Fruit fly (Drosophila melanogaster): ENCODE measurements around the gene Arpc3A.
A peak's percentile ranks its signal among the peaks of the same experiment; 100 is the strongest.

The Arpc3A gene

DNA sequence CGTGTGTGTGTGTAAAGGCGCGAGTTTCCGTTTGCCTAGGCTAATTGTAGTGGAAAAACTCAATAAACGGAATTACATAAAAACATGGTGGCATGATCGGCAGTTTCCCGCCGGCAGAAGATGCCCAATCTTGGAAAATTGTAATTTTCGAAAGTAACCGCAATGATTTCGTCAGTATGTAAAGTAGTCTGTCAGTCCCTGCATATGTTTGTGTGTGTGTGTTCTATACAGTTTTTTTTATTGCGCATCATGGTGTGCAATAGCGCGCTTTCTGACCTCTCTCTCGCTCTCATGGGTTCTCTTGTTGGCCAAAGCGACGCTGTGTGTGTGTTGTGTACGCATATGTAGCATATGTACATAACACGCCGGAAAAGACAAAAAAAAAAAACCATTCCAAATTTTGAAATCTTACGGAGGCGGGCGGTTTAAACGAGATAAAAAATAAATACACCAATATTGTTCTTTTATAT, 40.2 kb upstream of the Arpc3A start (continued):
- TF ChIP-seq CG8119 (GFP tag; IDR thresholded peaks at IDR 0.05) (0 out of 3 replicates have a peak, but pooled peaks have one; percentile 14), CG9139 (GFP tag; optimal IDR thresholded peaks at IDR 0.05) (no peak), Blimp-1 (GFP tag; optimal IDR thresholded peaks at IDR 0.05) (no peak), dsx (GFP tag; optimal IDR thresholded peaks at IDR 0.05; ENCODE audit: poor library complexity, severe bottlenecking) (no peak), Eip75B (GFP tag; optimal IDR thresholded peaks at IDR 0.05) (no peak), CG3032 (tag; optimal IDR thresholded peaks at IDR 0.05) (no peak), dac (GFP tag; optimal IDR thresholded peaks at IDR 0.05) (no peak), Eip78C (GFP tag) (peak; percentile 73), fd59A (GFP tag; optimal IDR thresholded peaks at IDR 0.05) (no peak), Gug (GFP tag; IDR thresholded peaks at IDR 0.05) (no peak), salr (GFP tag; optimal IDR thresholded peaks at IDR 0.05) (peak in 1 of 2 experiments; percentile 11), Sox15 (GFP tag; optimal IDR thresholded peaks at IDR 0.05) (no peak)

DNA sequence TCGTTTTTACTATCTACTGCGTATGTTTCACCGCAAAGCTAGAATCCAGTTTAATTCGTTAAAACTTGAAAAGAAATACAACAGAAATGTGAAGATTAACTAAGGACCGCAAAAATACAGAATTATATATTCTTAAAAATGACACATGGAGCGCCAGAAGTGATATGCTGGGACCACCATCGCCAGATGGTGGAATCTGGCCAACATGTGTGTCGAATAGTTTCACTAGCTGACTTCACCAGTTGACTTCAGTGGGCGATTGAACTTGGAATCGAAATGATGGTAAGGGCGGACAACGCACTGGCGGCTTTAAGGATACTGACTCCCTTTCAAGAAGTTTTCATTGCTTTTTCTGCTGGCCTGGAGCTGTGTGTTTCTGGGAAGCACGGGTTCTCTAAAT, 32.4 kb upstream of the Arpc3A start, which contains the start of gene CG9593:
CG9593 (plus strand) TSS at position 270 of the 400 bp plus-strand sequence.
- TF ChIP-seq Lpt (GFP tag; optimal IDR thresholded peaks at IDR 0.05) (no peak), CG6854 (GFP tag; optimal IDR thresholded peaks at IDR 0.05) (no peak), Eip93F (GFP tag; optimal IDR thresholded peaks at IDR 0.05) (no peak), Eip78C (GFP tag) (peak; percentile 10), Gug (GFP tag; IDR thresholded peaks at IDR 0.05) (no peak), dac (GFP tag; optimal IDR thresholded peaks at IDR 0.05) (no peak), Sox14 (GFP tag; optimal IDR thresholded peaks at IDR 0.05) (no peak), svp (GFP tag) (no peak)

DNA sequence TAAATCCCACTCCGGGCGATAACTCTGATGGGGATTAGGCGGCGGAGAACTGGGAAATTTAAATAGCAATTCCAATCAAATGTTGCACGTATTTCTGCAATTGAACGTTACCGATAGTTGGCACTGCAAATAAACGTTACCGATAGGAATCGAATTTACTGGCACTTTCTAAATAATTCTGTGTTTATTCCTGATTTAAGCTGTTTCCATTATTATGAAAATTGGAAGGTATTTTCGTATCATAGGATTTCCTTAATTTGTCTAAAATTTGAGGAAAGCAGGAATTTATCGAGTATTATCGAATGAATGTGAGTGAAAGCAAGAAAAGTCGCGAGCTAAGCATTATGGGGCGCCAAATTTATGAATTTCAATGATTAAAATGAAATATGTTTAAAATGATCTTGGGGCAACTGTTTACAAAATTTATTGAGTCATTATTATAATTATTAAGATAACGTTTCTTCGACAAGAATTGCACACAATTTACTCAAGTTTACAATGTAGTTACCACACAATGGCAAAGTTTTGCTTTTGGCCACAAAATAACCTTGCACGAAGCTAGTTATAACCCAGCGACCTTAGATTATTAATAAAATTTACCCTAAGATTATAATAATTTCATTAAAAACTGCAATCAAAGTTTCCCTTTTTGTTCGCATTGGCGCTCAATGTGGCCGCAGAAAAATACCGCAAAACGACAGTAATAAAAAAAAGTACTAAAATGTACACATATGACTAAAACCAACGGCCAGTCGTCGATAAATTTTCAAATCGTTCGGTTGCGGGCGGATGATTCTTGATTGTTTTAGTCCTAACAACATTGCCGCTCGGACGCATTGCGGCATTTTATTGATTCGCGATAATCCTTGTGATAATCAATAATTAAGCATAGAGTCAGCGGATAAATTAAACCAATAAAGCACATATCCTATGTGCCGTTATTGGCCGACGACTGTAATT, 30.7 kb upstream of the Arpc3A start, which contains the start of gene alpha-Man-IIb:
alpha-Man-IIb (plus strand) TSS at position 747 of the 960 bp plus-strand sequence.
- TF ChIP-seq salr (GFP tag; optimal IDR thresholded peaks at IDR 0.05), result no peak
- TF ChIP-seq lz (GFP tag; optimal IDR thresholded peaks at IDR 0.05), result peak; percentile 5
- TF ChIP-seq Sox14 (GFP tag; optimal IDR thresholded peaks at IDR 0.05), result peak; percentile 34
- no peak for TF ChIP-seq Hr38 (GFP tag; optimal IDR thresholded peaks at IDR 0.05)
- TF ChIP-seq spab (GFP tag; optimal IDR thresholded peaks at IDR 0.05), result no peak
- TF ChIP-seq Smox (GFP tag; optimal IDR thresholded peaks at IDR 0.05), result no peak
- TF ChIP-seq Sox15 (GFP tag; optimal IDR thresholded peaks at IDR 0.05), result no peak
- no peak for TF ChIP-seq CG8319 (GFP tag; optimal IDR thresholded peaks at IDR 0.05)
- TF ChIP-seq eg (GFP tag; IDR thresholded peaks at IDR 0.05), result no peak
- TF ChIP-seq Eip75B (GFP tag; optimal IDR thresholded peaks at IDR 0.05), result peak; percentile 13
- TF ChIP-seq Blimp-1 (GFP tag; optimal IDR thresholded peaks at IDR 0.05), result no peak
- TF ChIP-seq acj6 (GFP tag; optimal IDR thresholded peaks at IDR 0.05), result no peak
- peak; percentile 7 for TF ChIP-seq CG3919 (GFP tag; optimal IDR thresholded peaks at IDR 0.05)
- TF ChIP-seq Lpt (GFP tag; optimal IDR thresholded peaks at IDR 0.05), result no peak
- no peak for TF ChIP-seq CG7368 (GFP tag; optimal IDR thresholded peaks at IDR 0.05)
- TF ChIP-seq CG6163 (GFP tag; IDR thresholded peaks at IDR 0.05), result peak; percentile 30; the same call in 1 of the 3 replicates
- TF ChIP-seq CG32006 (GFP tag; optimal IDR thresholded peaks at IDR 0.05), result no peak
- no peak for TF ChIP-seq fd85E (GFP tag; optimal IDR thresholded peaks at IDR 0.05)
- no peak for TF ChIP-seq fd59A (GFP tag; optimal IDR thresholded peaks at IDR 0.05)
- no peak for TF ChIP-seq CG15336 (GFP tag; IDR thresholded peaks at IDR 0.05)
- TF ChIP-seq vri (GFP tag; optimal IDR thresholded peaks at IDR 0.05), result no peak
- TF ChIP-seq Met (GFP tag; optimal IDR thresholded peaks at IDR 0.05), result no peak
- TF ChIP-seq CG6808 (GFP tag; optimal IDR thresholded peaks at IDR 0.05), result no peak
- TF ChIP-seq CG9139 (GFP tag; optimal IDR thresholded peaks at IDR 0.05), result no peak
- no peak for TF ChIP-seq Sox102F (GFP tag; optimal IDR thresholded peaks at IDR 0.05)
- TF ChIP-seq CG10631 (GFP tag; optimal IDR thresholded peaks at IDR 0.05), result no peak
- TF ChIP-seq CG3032 (tag; optimal IDR thresholded peaks at IDR 0.05), result peak; percentile 59
- TF ChIP-seq CG10669 (GFP tag; optimal IDR thresholded peaks at IDR 0.05), result no peak
- TF ChIP-seq Hr39 (GFP tag; optimal IDR thresholded peaks at IDR 0.05), result no peak
- peak; percentile 22 for TF ChIP-seq CG31627 (GFP tag; optimal IDR thresholded peaks at IDR 0.05)
- TF ChIP-seq CG6276 (GFP tag; optimal IDR thresholded peaks at IDR 0.05), result no peak
- no peak for TF ChIP-seq Hr4 (GFP tag; optimal IDR thresholded peaks at IDR 0.05)
- TF ChIP-seq CG11762 (GFP tag; optimal IDR thresholded peaks at IDR 0.05; ENCODE audit: insufficient read depth), result no peak
- peak; percentile 98 for TF ChIP-seq fkh (GFP tag; optimal IDR thresholded peaks at IDR 0.05)
- no peak for TF ChIP-seq net (GFP tag; optimal IDR thresholded peaks at IDR 0.05)
- no peak for TF ChIP-seq Ets21C (GFP tag; optimal IDR thresholded peaks at IDR 0.05)

Measured in whole organism, prepupa.